Worm (Caenorhabditis elegans) whole organism, young adult: ENCODE results near the gene cest-1.2.

Experiments used
- K11D2.4 ChIP-seq: fragments of 200-800 bp; sonication (Bioruptor generic); IDR thresholded peaks from 2 replicates; pipeline ENCODE4 v1.3.6; 2022; ENCODE audit warnings: missing genetic modification reagents, missing genetic modification characterization, missing compliant biosample characterization
- akir-1 ChIP-seq: fragments of 200-800 bp; sonication (Bioruptor generic); optimal IDR thresholded peaks from 2 replicates; lab custom pipeline; 2018; ENCODE audit warnings: mild to moderate bottlenecking, missing genetic modification characterization, moderate library complexity, missing compliant biosample characterization
- ama-1 ChIP-seq, 3 experiments: fragments of 150-350 bp in 1 of 3; sonication (generic microtip) in 2 of 3; optimal IDR thresholded peaks; 2 replicates each; lab custom pipeline; 2014 to 2018; ENCODE audit warnings: missing biosample characterization in 2 of 3, missing genetic modification characterization in 2 of 3, missing genetic modification reagents in 2 of 3
- dpff-1 ChIP-seq: sonication (generic microtip); optimal IDR thresholded peaks from 2 replicates; lab custom pipeline; 2017; ENCODE audit warnings: mild to moderate bottlenecking, missing genetic modification characterization, missing compliant biosample characterization
- gei-17 ChIP-seq: fragments of 200-800 bp; sonication (Bioruptor generic); optimal IDR thresholded peaks from 2 replicates; lab custom pipeline; 2018; ENCODE audit warnings: mild to moderate bottlenecking, missing genetic modification characterization, missing compliant biosample characterization
- lin-35 ChIP-seq, 3 experiments: fragments of 150-350 bp in 2 of 3; sonication (generic microtip) in 1 of 3; optimal IDR thresholded peaks; 2 replicates each; lab custom pipeline; 2014 to 2018; ENCODE audit warnings: missing biosample characterization in 3 of 3, missing genetic modification characterization in 3 of 3, missing genetic modification reagents in 3 of 3
- lir-1 ChIP-seq: fragments of 200-800 bp; sonication (Bioruptor generic); conservative IDR thresholded peaks from 2 replicates; pipeline ENCODE4 v1.3.6; 2022; ENCODE audit warnings: missing genetic modification reagents, missing genetic modification characterization, missing compliant biosample characterization
- nhr-179 ChIP-seq: sonication (generic microtip); optimal IDR thresholded peaks from 2 replicates; lab custom pipeline; 2016; ENCODE audit warnings: mild to moderate bottlenecking, missing genetic modification characterization, missing compliant biosample characterization
- nhr-27 ChIP-seq: fragments of 200-800 bp; sonication (Bioruptor generic); optimal IDR thresholded peaks from 2 replicates; lab custom pipeline; 2018; ENCODE audit warnings: mild to moderate bottlenecking, missing genetic modification characterization, moderate library complexity, missing compliant biosample characterization
- sea-2 ChIP-seq: fragments of 200-800 bp; sonication (Bioruptor generic); IDR thresholded peaks from 2 replicates; pipeline ENCODE4 v1.3.6; 2022; ENCODE audit warnings: missing genetic modification characterization, missing compliant biosample characterization
- snpc-4 ChIP-seq, 5 experiments: fragments of 150-350 bp in 1 of 5; sonication (generic microtip) in 4 of 5; optimal IDR thresholded peaks; 2 replicates each; lab custom pipeline; 2014 to 2018; ENCODE audit warnings: missing genetic modification characterization in 5 of 5, missing biosample characterization in 3 of 5, antibody characterized with exemption in 2 of 5, mild to moderate bottlenecking in 2 of 5, missing compliant biosample characterization in 2 of 5, missing genotype in 2 of 5, moderate library complexity in 2 of 5, missing genetic modification reagents in 1 of 5

DNA sequence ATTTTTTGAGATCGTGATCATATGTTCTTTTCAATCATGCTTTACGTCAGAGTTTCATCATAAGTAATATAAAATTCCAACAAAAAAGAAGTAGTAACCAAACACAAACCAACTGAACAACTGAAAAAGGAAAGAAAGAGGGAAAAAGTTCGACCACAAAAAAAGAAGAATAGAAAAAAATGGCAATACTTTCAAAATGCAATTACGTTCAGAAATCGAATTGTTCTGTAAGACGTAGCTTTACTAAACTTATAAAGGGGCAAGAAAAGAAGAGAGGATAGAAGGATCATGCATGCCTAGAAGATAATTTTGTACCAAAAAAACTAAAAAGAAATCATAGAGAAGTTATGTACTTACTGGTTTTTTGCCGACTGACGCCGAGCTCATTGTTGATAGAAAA, 19.9 kb downstream of the cest-1.2 start:
- no peak for TF ChIP-seq lin-35 (GFP tag; optimal IDR thresholded peaks at IDR 0.05; lab: Kevin White, UChicago)
- TF ChIP-seq K11D2.4, result no peak
- no peak for TF ChIP-seq snpc-4 (GFP tag; optimal IDR thresholded peaks at IDR 0.05; lab: Kevin White, UChicago)
- no peak for TF ChIP-seq snpc-4 (tag; optimal IDR thresholded peaks at IDR 0.05; lab: Kevin White, UChicago)
- no peak for TF ChIP-seq sea-2
- TF ChIP-seq nhr-179, result no peak
- no peak for TF ChIP-seq dpff-1 (tag; lab: Kevin White, UChicago)
- TF ChIP-seq gei-17, result no peak
- no peak for TF ChIP-seq nhr-27 (tag; lab: Kevin White, UChicago)
- TF ChIP-seq ama-1 (optimal IDR thresholded peaks at IDR 0.05; lab: Kevin White, UChicago), result no peak
- TF ChIP-seq ama-1 (GFP tag; optimal IDR thresholded peaks at IDR 0.05; lab: Kevin White, UChicago), result no peak
- TF ChIP-seq akir-1 (GFP tag; lab: Kevin White, UChicago), result no peak
- no peak for TF ChIP-seq lir-1 (GFP tag; lab: Robert Waterston, UW)
